Worm (Caenorhabditis elegans): Measurements from ENCODE around the gene asg-2.
A peak's percentile ranks its signal among the peaks of the same experiment; 100 is the strongest.

Gene asg-2

DNA sequence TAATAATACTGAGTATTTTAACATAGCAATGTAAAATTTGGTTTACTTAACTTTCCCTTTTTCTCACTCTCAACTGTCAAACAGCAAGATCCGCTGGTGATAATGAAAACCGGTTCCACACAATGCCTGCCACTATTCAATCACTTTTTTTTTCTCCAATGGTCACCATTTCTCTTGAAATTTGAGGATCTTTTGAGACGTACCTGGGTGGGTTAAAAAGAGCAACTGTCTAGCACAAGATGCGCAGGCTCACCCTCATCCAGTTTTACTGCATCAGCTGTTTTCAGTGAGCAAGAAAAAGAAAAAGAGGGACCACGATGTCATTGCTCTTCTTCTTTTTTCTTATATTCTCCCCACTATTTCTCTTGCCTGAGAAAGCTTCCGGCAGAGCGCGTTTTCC, 32.8 kb upstream of the asg-2 start:
- TF ChIP-seq F37B4.10 (GFP tag; IDR thresholded peaks at IDR 0.05): no peak

DNA sequence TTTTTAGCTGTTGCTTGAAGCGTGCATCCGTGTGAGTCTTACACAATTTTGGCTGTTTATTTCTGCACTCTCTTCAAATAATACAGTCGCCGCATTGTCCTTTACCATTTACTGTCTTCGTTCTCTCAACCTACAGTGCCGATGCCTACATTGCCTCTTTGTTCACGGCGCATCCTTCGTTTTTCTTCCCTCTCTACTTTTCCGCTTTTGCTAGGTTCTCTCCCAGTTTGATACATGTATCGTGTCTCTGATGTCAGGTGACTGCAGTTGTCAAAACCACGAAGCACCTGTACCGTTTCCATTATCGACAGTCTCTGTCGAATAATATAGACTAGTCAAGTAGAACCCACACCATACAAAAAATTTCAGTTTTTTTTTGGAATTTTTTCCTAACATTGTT, 32.4 kb upstream of the asg-2 start:
- TF ChIP-seq ztf-22 (GFP tag; optimal IDR thresholded peaks at IDR 0.05): no peak
- no peak for TF ChIP-seq nhr-179 (tag; optimal IDR thresholded peaks at IDR 0.05)
- TF ChIP-seq Y79H2A.3 (GFP tag; conservative IDR thresholded peaks at IDR 0.05): no peak
- TF ChIP-seq tbp1 (GFP tag; optimal IDR thresholded peaks at IDR 0.05): no peak
- no peak for TF ChIP-seq die-1 (tag; optimal IDR thresholded peaks at IDR 0.05)
- TF ChIP-seq hmg-1.2 (GFP tag; IDR thresholded peaks at IDR 0.05): peak; percentile 31; the same call in 1 of the 2 replicates
- 0 out of 2 replicates have a peak, but pooled peaks have one; percentile 41 for TF ChIP-seq madf-3 (GFP tag; IDR thresholded peaks at IDR 0.05)
- TF ChIP-seq bed-2 (GFP tag; IDR thresholded peaks at IDR 0.05): no peak
- TF ChIP-seq mcd-1 (GFP tag; IDR thresholded peaks at IDR 0.05): peak; percentile 32; the same call in 1 of the 2 replicates
- no peak for TF ChIP-seq him-1 (tag; optimal IDR thresholded peaks at IDR 0.05)
- TF ChIP-seq B0336.3 (GFP tag; IDR thresholded peaks at IDR 0.05): peak; percentile 42; the same call in 1 of the 2 replicates
- TF ChIP-seq sea-2 (GFP tag; IDR thresholded peaks at IDR 0.05): no peak
- TF ChIP-seq ztf-6 (GFP tag; IDR thresholded peaks at IDR 0.05): no peak
- TF ChIP-seq hlh-12 (tag; optimal IDR thresholded peaks at IDR 0.05): no peak
- no peak for TF ChIP-seq B0019.2 (GFP tag; conservative IDR thresholded peaks at IDR 0.05)
- TF ChIP-seq nhr-120 (GFP tag; IDR thresholded peaks at IDR 0.05): no peak
- no peak for TF ChIP-seq ztf-28 (GFP tag; IDR thresholded peaks at IDR 0.05)
- no peak for TF ChIP-seq madf-10 (tag; optimal IDR thresholded peaks at IDR 0.05)
- no peak for TF ChIP-seq hmg-20 (GFP tag; IDR thresholded peaks at IDR 0.05)
- TF ChIP-seq unc-62 (GFP tag; optimal IDR thresholded peaks at IDR 0.05): no peak
- TF ChIP-seq cebp-1 (GFP tag; IDR thresholded peaks at IDR 0.05): no peak
- TF ChIP-seq cebp-1 (tag; optimal IDR thresholded peaks at IDR 0.05): peak; percentile 54
- no peak for TF ChIP-seq F52B5.7 (tag; optimal IDR thresholded peaks at IDR 0.05)
- no peak for TF ChIP-seq fkh-3 (tag; optimal IDR thresholded peaks at IDR 0.05)
- no peak for TF ChIP-seq F37B4.10 (GFP tag; IDR thresholded peaks at IDR 0.05)
- TF ChIP-seq F22D6.2 (tag; optimal IDR thresholded peaks at IDR 0.05): no peak
- TF ChIP-seq nfya-2 (GFP tag; IDR thresholded peaks at IDR 0.05): no peak
- peak; percentile 37 for TF ChIP-seq F23B12.7 (tag; optimal IDR thresholded peaks at IDR 0.05; ENCODE audit: insufficient read depth)
- TF ChIP-seq lin-40 (tag; optimal IDR thresholded peaks at IDR 0.05): peak; percentile 62
- TF ChIP-seq madf-8 (GFP tag; conservative IDR thresholded peaks at IDR 0.05): no peak
- TF ChIP-seq dox-1 (GFP tag; IDR thresholded peaks at IDR 0.05): peak; percentile 55
- no peak for TF ChIP-seq D2030.7 (GFP tag; IDR thresholded peaks at IDR 0.05)
- TF ChIP-seq rec-8 (tag; optimal IDR thresholded peaks at IDR 0.05): no peak
- TF ChIP-seq chd-7 (tag; optimal IDR thresholded peaks at IDR 0.05): no peak
- no peak for TF ChIP-seq tbx-9 (tag; optimal IDR thresholded peaks at IDR 0.05; ENCODE audit: borderline replicate concordance)
- no peak for TF ChIP-seq F57C9.4 (tag; optimal IDR thresholded peaks at IDR 0.05)
- TF ChIP-seq ceh-27 (GFP tag; optimal IDR thresholded peaks at IDR 0.05): no peak
- no peak for TF ChIP-seq aptf-3 (GFP tag; IDR thresholded peaks at IDR 0.05)
- TF ChIP-seq egl-44 (GFP tag; IDR thresholded peaks at IDR 0.05): no peak
- no peak for TF ChIP-seq gei-17 (GFP tag; optimal IDR thresholded peaks at IDR 0.05)
- peak; percentile 27 for TF ChIP-seq ztf-26 (tag; optimal IDR thresholded peaks at IDR 0.05)
- no peak for TF ChIP-seq B0261.1 (tag; optimal IDR thresholded peaks at IDR 0.05)
- no peak for TF ChIP-seq let-526 (GFP tag; IDR thresholded peaks at IDR 0.05)
- peak; percentile 15 for TF ChIP-seq ZK185.1 (tag; optimal IDR thresholded peaks at IDR 0.05; ENCODE audit: poor library complexity, severe bottlenecking)
- TF ChIP-seq nhr-80 (tag; optimal IDR thresholded peaks at IDR 0.05): peak; percentile 89
- TF ChIP-seq F49E8.2 (tag; optimal IDR thresholded peaks at IDR 0.05; ENCODE audit: insufficient read depth): no peak
- no peak for TF ChIP-seq repo-1 (tag; optimal IDR thresholded peaks at IDR 0.05)
- no peak for TF ChIP-seq F10E7.11 (tag; optimal IDR thresholded peaks at IDR 0.05)

Measured in whole organism, young adult.